Worm (Caenorhabditis elegans) whole organism, early embryonic: ENCODE data around the gene srn-1.

ENCODE experiments used
- F13C5.2 ChIP-seq: sonication (generic microtip); optimal IDR thresholded peaks from 2 replicates; lab custom pipeline; 2017; ENCODE audit warnings: mild to moderate bottlenecking, missing genetic modification characterization, inconsistent platforms, missing compliant biosample characterization
- ama-1 ChIP-seq: fragments of 150-350 bp; optimal IDR thresholded peaks from 2 replicates; lab custom pipeline; 2014
- ceh-13 ChIP-seq: fragments of 200-800 bp; sonication (Bioruptor generic); optimal IDR thresholded peaks from 2 replicates; lab custom pipeline; 2018; ENCODE audit warnings: mild to moderate bottlenecking, missing genetic modification characterization, missing compliant biosample characterization
- ceh-36 ChIP-seq: sonication (generic microtip); optimal IDR thresholded peaks from 2 replicates; lab custom pipeline; 2016; ENCODE audit warnings: missing genetic modification characterization, inconsistent platforms, missing compliant biosample characterization
- ets-7 ChIP-seq: sonication (generic microtip); optimal IDR thresholded peaks from 2 replicates; lab custom pipeline; 2016; ENCODE audit warnings: missing genotype, missing genetic modification characterization, missing compliant biosample characterization
- hmbx-1 ChIP-seq: sonication (generic microtip); optimal IDR thresholded peaks from 2 replicates; lab custom pipeline; 2016; ENCODE audit warnings: mild to moderate bottlenecking, missing genetic modification characterization, missing compliant biosample characterization
- hnd-1 ChIP-seq: sonication (generic microtip); optimal IDR thresholded peaks from 2 replicates; lab custom pipeline; 2016; ENCODE audit warnings: missing genetic modification characterization, missing compliant biosample characterization
- scrt-1 ChIP-seq: fragments of 200-800 bp; sonication (Bioruptor generic); IDR thresholded peaks from 2 replicates; pipeline ENCODE4 v1.3.6; 2022; ENCODE audit warnings: missing genetic modification characterization, missing compliant biosample characterization
- tbx-11 ChIP-seq: fragments of 200-800 bp; sonication (Bioruptor generic); IDR thresholded peaks from 2 replicates; pipeline ENCODE4 v1.3.6; 2022; ENCODE audit warnings: missing genetic modification characterization, missing compliant biosample characterization
- tbx-37 ChIP-seq: fragments of 200-800 bp; sonication (Bioruptor generic); conservative IDR thresholded peaks from 2 replicates; pipeline ENCODE4 v1.3.6; 2022; ENCODE audit warnings: missing genetic modification reagents, missing genetic modification characterization, missing compliant biosample characterization
- tra-4 ChIP-seq: sonication (generic microtip); optimal IDR thresholded peaks from 2 replicates; lab custom pipeline; 2017; ENCODE audit warnings: missing genetic modification characterization, missing compliant biosample characterization

DNA sequence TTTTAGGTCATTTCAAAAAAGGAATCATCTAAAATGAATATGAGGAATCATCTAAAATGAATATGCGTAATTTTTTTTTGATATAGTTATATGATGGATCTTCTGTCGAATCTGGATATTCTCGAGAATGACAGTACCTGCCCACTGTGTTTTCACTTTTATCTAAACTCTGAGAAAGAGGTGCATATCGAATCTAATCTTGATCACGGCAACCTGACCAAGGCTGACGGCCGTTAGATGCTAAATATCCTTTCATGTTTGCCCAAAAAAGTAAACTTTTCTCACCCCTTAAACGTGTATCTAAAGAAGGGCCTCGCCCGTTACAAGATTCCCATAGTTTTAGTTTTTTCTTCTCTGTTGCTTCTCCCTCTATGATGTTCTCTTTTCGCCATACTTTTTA lies 16.2 kb upstream of the srn-1 start:
- TF ChIP-seq tra-4 (tag; lab: Kevin White, UChicago): no peak
- TF ChIP-seq tbx-11 (GFP tag; lab: Robert Waterston, UW): no peak
- TF ChIP-seq hmbx-1 (tag; lab: Kevin White, UChicago): no peak
- no peak for TF ChIP-seq ama-1 (lab: Kevin White, UChicago)
- TF ChIP-seq ets-7 (tag; lab: Kevin White, UChicago): no peak
- no peak for TF ChIP-seq ceh-13 (GFP tag; lab: Kevin White, UChicago)
- no peak for TF ChIP-seq tbx-37 (GFP tag; lab: Robert Waterston, UW)
- no peak for TF ChIP-seq F13C5.2 (tag; lab: Kevin White, UChicago)
- TF ChIP-seq hnd-1: no peak
- TF ChIP-seq ceh-36: no peak
- TF ChIP-seq scrt-1: no peak
